Fruit fly (Drosophila melanogaster): Measurements from ENCODE around the gene otu.

The otu gene

DNA sequence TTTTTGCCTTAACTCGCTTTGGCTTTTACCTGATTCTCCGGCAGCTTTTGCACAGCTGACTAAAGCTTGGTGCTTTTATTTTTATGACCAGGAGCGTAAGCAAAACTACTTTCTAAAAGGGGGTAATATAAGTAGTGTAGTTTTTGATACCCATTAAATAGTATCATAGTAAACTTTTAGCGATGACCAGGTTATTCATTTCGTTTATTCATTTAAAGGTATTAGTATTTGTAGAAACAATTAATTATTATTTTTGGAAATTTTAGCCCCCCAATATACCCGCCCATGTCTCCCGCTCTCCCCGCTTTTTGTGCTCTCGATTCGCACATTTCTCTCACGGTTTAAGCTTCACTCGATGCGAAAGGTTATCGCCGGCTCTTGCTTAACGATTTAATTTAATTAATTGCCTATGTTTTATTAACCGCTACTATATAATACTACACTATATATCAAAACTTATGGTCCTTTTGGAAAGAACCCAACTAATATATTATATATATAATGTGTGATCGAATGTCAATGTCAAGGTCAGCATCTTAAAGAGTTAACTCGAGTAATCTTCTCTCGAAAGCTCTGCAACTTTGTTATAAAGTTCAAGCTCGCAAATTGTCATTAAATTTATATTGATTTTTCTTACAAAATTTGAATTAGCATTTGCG lies 24.8 kb downstream of the otu start, which contains the start of gene Sptr (continued):
- TF ChIP-seq CG11294 (GFP tag; IDR thresholded peaks at IDR 0.05) (peak; percentile 86), esn (GFP tag; optimal IDR thresholded peaks at IDR 0.05) (peak; percentile 97), CG6854 (GFP tag; optimal IDR thresholded peaks at IDR 0.05) (peak; percentile 93), Sox15 (GFP tag; optimal IDR thresholded peaks at IDR 0.05) (peak; percentile 87), Gug (GFP tag; IDR thresholded peaks at IDR 0.05) (peak; percentile 91), fd85E (GFP tag; optimal IDR thresholded peaks at IDR 0.05) (peak; percentile 88), Sox14 (GFP tag; optimal IDR thresholded peaks at IDR 0.05) (peak; percentile 92), CG32006 (GFP tag; optimal IDR thresholded peaks at IDR 0.05) (peak; percentile 93), CG9139 (GFP tag; optimal IDR thresholded peaks at IDR 0.05) (peak; percentile 92)

dm6 chrX:8461147-8461546 lies 28.2 kb downstream of the otu start, which contains the start of gene Es2:
Gene Es2, plus strand, starts transcription at chrX:8461479.
- TF ChIP-seq Sox15 (GFP tag; optimal IDR thresholded peaks at IDR 0.05) (no peak), CG8319 (GFP tag; optimal IDR thresholded peaks at IDR 0.05) (no peak), Hr38 (GFP tag; optimal IDR thresholded peaks at IDR 0.05) (no peak), eg (GFP tag; IDR thresholded peaks at IDR 0.05) (no peak), fd59A (GFP tag; optimal IDR thresholded peaks at IDR 0.05) (no peak)

DNA sequence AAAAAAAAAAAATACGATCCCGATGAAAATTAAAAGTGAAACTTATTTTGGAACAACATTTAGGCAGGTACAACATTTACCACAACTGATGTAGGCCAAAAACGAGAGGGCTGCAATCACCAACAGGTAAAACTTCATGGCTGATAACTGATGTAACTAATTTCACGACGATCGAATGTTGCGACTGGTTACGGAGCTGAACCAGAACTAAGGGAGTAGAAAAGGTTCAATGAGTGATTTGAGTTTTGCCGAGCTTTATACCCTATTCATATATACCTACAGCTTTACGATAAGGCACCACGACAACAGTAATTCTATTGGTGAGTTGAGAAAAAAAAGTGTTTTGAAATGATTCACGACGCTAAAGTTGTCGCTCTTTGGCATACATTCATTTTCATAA lies 28.6 kb downstream of the otu start, which contains the start of gene CG15347:
Gene CG15347, minus strand, starts transcription at position 213 of the 400 bp plus-strand sequence.
- TF ChIP-seq Ets96B (tag; optimal IDR thresholded peaks at IDR 0.05), result no peak
- TF ChIP-seq cyc (GFP tag; optimal IDR thresholded peaks at IDR 0.05), result no peak
- no peak for TF ChIP-seq CG34406 (GFP tag; optimal IDR thresholded peaks at IDR 0.05)
- peak; percentile 78 for TF ChIP-seq vri (GFP tag; optimal IDR thresholded peaks at IDR 0.05)
- peak; percentile 21 for TF ChIP-seq Eip78C (GFP tag)
- no peak for TF ChIP-seq CG16779 (tag; optimal IDR thresholded peaks at IDR 0.05)

DNA sequence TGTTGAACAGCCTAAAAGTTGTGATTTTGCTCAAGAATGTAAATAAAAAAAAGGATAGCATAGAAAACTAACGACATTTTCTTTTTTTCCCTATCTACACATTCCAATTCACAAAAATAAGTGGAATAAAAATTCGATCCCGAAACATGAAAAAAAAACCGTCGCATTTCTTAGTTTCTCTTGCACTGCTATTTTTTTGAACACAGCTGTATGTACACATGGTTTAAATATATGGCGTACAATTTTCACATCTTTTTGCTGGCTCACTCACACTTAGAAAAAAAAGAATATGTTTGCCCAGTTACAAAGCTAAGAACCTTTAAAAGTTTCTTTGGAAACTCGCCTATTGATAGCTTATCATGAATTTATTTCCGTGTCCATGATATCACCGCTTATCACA lies 29.1 kb downstream of the otu start:
- TF ChIP-seq CG32006 (GFP tag; optimal IDR thresholded peaks at IDR 0.05) (no peak), achi (GFP tag; optimal IDR thresholded peaks at IDR 0.05) (no peak), Sox102F (GFP tag; optimal IDR thresholded peaks at IDR 0.05) (no peak), net (GFP tag; optimal IDR thresholded peaks at IDR 0.05) (no peak), Met (GFP tag; optimal IDR thresholded peaks at IDR 0.05) (no peak), esn (GFP tag; optimal IDR thresholded peaks at IDR 0.05) (peak; percentile 19), Ets96B (tag; optimal IDR thresholded peaks at IDR 0.05) (no peak), CG31627 (GFP tag; optimal IDR thresholded peaks at IDR 0.05) (peak; percentile 2), svp (GFP tag) (peak; percentile 64)

dm6 chrX:8459452-8460040 lies 29.8 kb downstream of the otu start:
- TF ChIP-seq CG6808 (GFP tag; optimal IDR thresholded peaks at IDR 0.05) (peak; percentile 33), CG11762 (GFP tag; optimal IDR thresholded peaks at IDR 0.05; ENCODE audit: insufficient read depth) (no peak), CG10669 (GFP tag; optimal IDR thresholded peaks at IDR 0.05) (peak; percentile 15), Eip78C (GFP tag) (peak; percentile 65), svp (GFP tag) (peak; percentile 60), Blimp-1 (GFP tag; optimal IDR thresholded peaks at IDR 0.05) (no peak), ss (GFP tag; optimal IDR thresholded peaks at IDR 0.05) (peak; percentile 11 to 55), vri (GFP tag; optimal IDR thresholded peaks at IDR 0.05) (peak; percentile 49), CG15336 (GFP tag; IDR thresholded peaks at IDR 0.05) (no peak), CG1621 (tag; optimal IDR thresholded peaks at IDR 0.05) (no peak)
